Fruit fly (Drosophila melanogaster) whole organism, embryonic: ENCODE results near the gene CCDC53.
A peak's percentile ranks its signal among the peaks of the same experiment; 100 is the strongest.

Source experiments
- Abd-B ChIP-seq: fragments of 200-800 bp; sonication (Bioruptor generic); optimal IDR thresholded peaks from 2 replicates; lab custom pipeline; 2018; ENCODE audit warnings: missing biosample characterization, mild to moderate bottlenecking, missing genetic modification characterization, moderate library complexity
- Aef1 ChIP-seq: fragments of 200-800 bp; sonication (Bioruptor generic); IDR thresholded peaks from 3 replicates; pipeline ENCODE4 v1.3.6; 2022; ENCODE audit warnings: missing biosample characterization, missing genetic modification characterization
- CG11398 ChIP-seq: fragments of 200-800 bp; sonication (Bioruptor generic); optimal IDR thresholded peaks from 2 replicates; lab custom pipeline; 2016; ENCODE audit warnings: missing biosample characterization, missing genetic modification characterization
- CG12219 ChIP-seq: fragments of 200-800 bp; sonication (Bioruptor generic); optimal IDR thresholded peaks from 3 replicates; lab custom pipeline; 2018; ENCODE audit warnings: missing biosample characterization, mild to moderate bottlenecking, missing genetic modification characterization
- CG14050 ChIP-seq: fragments of 200-800 bp; sonication (Bioruptor generic); IDR thresholded peaks from 3 replicates; pipeline ENCODE4 v1.3.6; 2022; ENCODE audit warnings: missing biosample characterization, missing genetic modification characterization
- CG14965 ChIP-seq: fragments of 200-800 bp; sonication (Bioruptor generic); optimal IDR thresholded peaks from 2 replicates; lab custom pipeline; 2016; ENCODE audit warnings: missing biosample characterization, missing genetic modification characterization, borderline replicate concordance
- CG17568 ChIP-seq: fragments of 200-800 bp; sonication (Bioruptor generic); optimal IDR thresholded peaks from 2 replicates; lab custom pipeline; 2018; ENCODE audit warnings: missing biosample characterization, mild to moderate bottlenecking, missing genetic modification characterization, moderate library complexity
- CG2875 ChIP-seq: fragments of 200-800 bp; sonication (Bioruptor generic); optimal IDR thresholded peaks from 2 replicates; lab custom pipeline; 2017; ENCODE audit warnings: missing biosample characterization, mild to moderate bottlenecking, missing genetic modification characterization, missing genetic modification reagents
- CG3065 ChIP-seq: fragments of 200-800 bp; sonication (Bioruptor generic); optimal IDR thresholded peaks from 2 replicates; lab custom pipeline; 2016; ENCODE audit warnings: missing biosample characterization, missing genetic modification characterization
- CG32767 ChIP-seq: fragments of 200-800 bp; sonication (Bioruptor generic); IDR thresholded peaks from 2 replicates; pipeline ENCODE4 v1.3.6; 2022; ENCODE audit warnings: missing biosample characterization, missing genetic modification characterization
- CG34224 ChIP-seq: fragments of 200-800 bp; sonication (Bioruptor generic); IDR thresholded peaks from 3 replicates; pipeline ENCODE4 v1.3.6; 2022; ENCODE audit warnings: missing biosample characterization, missing genetic modification characterization; ENCODE audit not compliant: partially characterized antibody
- CG34376 ChIP-seq: fragments of 200-800 bp; sonication (Bioruptor generic); optimal IDR thresholded peaks from 2 replicates; lab custom pipeline; 2018; ENCODE audit warnings: missing biosample characterization, mild to moderate bottlenecking, missing genetic modification characterization
- CG3726 ChIP-seq: fragments of 200-800 bp; sonication (Bioruptor generic); IDR thresholded peaks from 3 replicates; pipeline ENCODE4, ENCODE4 v1.3.6; 2022; ENCODE audit warnings: missing biosample characterization, missing genetic modification characterization
- CG3995 ChIP-seq: fragments of 200-800 bp; sonication (Bioruptor generic); optimal IDR thresholded peaks from 3 replicates; lab custom pipeline; 2016; ENCODE audit warnings: missing biosample characterization, missing genetic modification characterization
- CG9215 ChIP-seq: fragments of 200-800 bp; sonication (Bioruptor generic); IDR thresholded peaks from 2 replicates; pipeline ENCODE4 v1.3.6; 2022; ENCODE audit warnings: missing biosample characterization, missing genetic modification characterization
- CG9609 ChIP-seq: fragments of 200-800 bp; sonication (Bioruptor generic); optimal IDR thresholded peaks from 3 replicates; lab custom pipeline; 2016; ENCODE audit warnings: missing biosample characterization, missing genetic modification characterization
- Camta ChIP-seq: fragments of 200-800 bp; sonication (Bioruptor generic); optimal IDR thresholded peaks from 2 replicates; lab custom pipeline; 2016; ENCODE audit warnings: missing biosample characterization, missing genetic modification characterization
- Chrac-16 ChIP-seq: fragments of 200-800 bp; sonication (Bioruptor generic); optimal IDR thresholded peaks from 3 replicates; lab custom pipeline; 2016; ENCODE audit warnings: missing biosample characterization, missing genetic modification characterization
- CkIIα-i1 ChIP-seq: fragments of 200-800 bp; sonication (Bioruptor generic); IDR thresholded peaks from 2 replicates; pipeline ENCODE4 v1.3.6; 2022; ENCODE audit warnings: missing biosample characterization, missing genetic modification characterization
- CrebB ChIP-seq: fragments of 200-800 bp; sonication (Bioruptor generic); optimal IDR thresholded peaks from 3 replicates; lab custom pipeline; 2018; ENCODE audit warnings: missing biosample characterization, mild to moderate bottlenecking, missing genetic modification characterization
- Dbx ChIP-seq: fragments of 200-800 bp; sonication (Bioruptor generic); IDR thresholded peaks from 3 replicates; pipeline ENCODE4 v1.3.6; 2022; ENCODE audit warnings: missing biosample characterization, missing genetic modification characterization
- Dref ChIP-seq: fragments of 200-800 bp; sonication (Bioruptor generic); IDR thresholded peaks from 2 replicates; pipeline ENCODE4 v1.3.6; 2022; ENCODE audit warnings: missing biosample characterization, missing genetic modification characterization
- Ets65A ChIP-seq: fragments of 200-800 bp; sonication (Bioruptor generic); peaks from one replicate; lab custom pipeline; 2016; ENCODE audit warnings: missing biosample characterization, missing genetic modification characterization
- HmgZ ChIP-seq: fragments of 200-800 bp; sonication (Bioruptor generic); optimal IDR thresholded peaks from 2 replicates; lab custom pipeline; 2018; ENCODE audit warnings: missing biosample characterization, mild to moderate bottlenecking, missing genetic modification characterization
- Hmx ChIP-seq: fragments of 200-800 bp; sonication (Bioruptor generic); optimal IDR thresholded peaks from 2 replicates; lab custom pipeline; 2016; ENCODE audit warnings: missing biosample characterization, missing genetic modification characterization
- MBD-R2 ChIP-seq: fragments of 200-800 bp; sonication (Bioruptor generic); IDR thresholded peaks from 2 replicates; pipeline ENCODE4 v1.3.6; 2022; ENCODE audit warnings: missing biosample characterization, missing genetic modification characterization
- Mrtf ChIP-seq: fragments of 200-800 bp; sonication (Bioruptor generic); IDR thresholded peaks from 3 replicates; pipeline ENCODE4 v1.3.6; 2022; ENCODE audit warnings: missing biosample characterization, missing genetic modification characterization
- Nf-YA ChIP-seq: fragments of 200-800 bp; sonication (Bioruptor generic); IDR thresholded peaks from 2 replicates; pipeline ENCODE4 v1.3.6; 2022; ENCODE audit warnings: missing biosample characterization, missing genetic modification characterization
- Ptx1 ChIP-seq: fragments of 200-800 bp; sonication (Bioruptor generic); IDR thresholded peaks from 2 replicates; pipeline ENCODE4 v1.3.6; 2022; ENCODE audit warnings: missing biosample characterization, missing genetic modification characterization
- Ravus ChIP-seq: fragments of 200-800 bp; sonication (Bioruptor generic); IDR thresholded peaks from 2 replicates; pipeline ENCODE4 v1.3.6; 2022; ENCODE audit warnings: missing biosample characterization, missing genetic modification characterization
- aop ChIP-seq: fragments of 200-800 bp; sonication (Bioruptor generic); IDR thresholded peaks from 2 replicates; pipeline ENCODE4 v1.3.6; 2022; ENCODE audit warnings: missing biosample characterization, missing genetic modification characterization
- ara ChIP-seq: fragments of 200-800 bp; sonication (Bioruptor generic); IDR thresholded peaks from 2 replicates; pipeline ENCODE4 v1.3.6; 2022; ENCODE audit warnings: missing biosample characterization, missing genetic modification characterization
- ase ChIP-seq: fragments of 200-800 bp; sonication (Bioruptor generic); IDR thresholded peaks from 3 replicates; pipeline ENCODE4 v1.3.6; 2022; ENCODE audit warnings: missing biosample characterization, missing genetic modification characterization
- br ChIP-seq: fragments of >200 bp; optimal IDR thresholded peaks from 2 replicates; lab custom pipeline; 2017
- bsh ChIP-seq, 2 experiments: fragments of 200-800 bp; sonication (Bioruptor generic); optimal IDR thresholded peaks; 2 replicates each; lab custom pipeline; 2017 to 2018; ENCODE audit warnings: mild to moderate bottlenecking in 2 of 2, missing biosample characterization in 2 of 2, missing genetic modification characterization in 2 of 2, moderate library complexity in 1 of 2
- btn ChIP-seq: fragments of 200-800 bp; sonication (Bioruptor generic); optimal IDR thresholded peaks from 2 replicates; lab custom pipeline; 2016; ENCODE audit warnings: missing biosample characterization, missing genetic modification characterization
- cad ChIP-seq: fragments of >200 bp; optimal IDR thresholded peaks from 2 replicates; lab custom pipeline; 2017; ENCODE audit warnings: missing biosample characterization, missing genetic modification characterization
- cas ChIP-seq: fragments of 200-800 bp; sonication (Bioruptor generic); IDR thresholded peaks from 2 replicates; pipeline ENCODE4 v1.3.6; 2022; ENCODE audit warnings: missing biosample characterization, missing genetic modification characterization
- chm ChIP-seq: fragments of 200-800 bp; sonication (Bioruptor generic); IDR thresholded peaks from 2 replicates; pipeline ENCODE4 v1.3.6; 2022; ENCODE audit warnings: missing biosample characterization, missing genetic modification characterization
- crol ChIP-seq: fragments of 200-800 bp; sonication (Bioruptor generic); IDR thresholded peaks from 2 replicates; pipeline ENCODE4 v1.3.6; 2022; ENCODE audit warnings: missing biosample characterization, missing genetic modification characterization
- dati ChIP-seq: fragments of 200-800 bp; sonication (Bioruptor generic); IDR thresholded peaks from 2 replicates; pipeline ENCODE4 v1.3.6; 2022; ENCODE audit warnings: missing biosample characterization, missing genetic modification characterization
- fu2 ChIP-seq: fragments of 200-800 bp; sonication (Bioruptor generic); optimal IDR thresholded peaks from 2 replicates; lab custom pipeline; 2016; ENCODE audit warnings: missing biosample characterization, missing genetic modification characterization
- gsb ChIP-seq: fragments of 200-800 bp; sonication (Bioruptor generic); IDR thresholded peaks from 2 replicates; pipeline ENCODE4 v1.3.6; 2022; ENCODE audit warnings: missing biosample characterization, missing genetic modification characterization
- hth ChIP-seq: fragments of >200 bp; optimal IDR thresholded peaks from 2 replicates; lab custom pipeline; 2017; ENCODE audit warnings: inconsistent platforms
- lov ChIP-seq, 2 experiments: fragments of 200-800 bp in 1 of 2; fragments of >200 bp in 1 of 2; sonication (Bioruptor generic) in 1 of 2; IDR thresholded peaks in 1 of 2; optimal IDR thresholded peaks in 1 of 2; 2 replicates in 1 of 2; 3 replicates in 1 of 2; pipeline versions ENCODE4 v1.3.6 to Lab custom; 2017 to 2022; ENCODE audit warnings: missing biosample characterization in 1 of 2, missing genetic modification characterization in 1 of 2
- mam ChIP-seq: fragments of 200-800 bp; sonication (Bioruptor generic); optimal IDR thresholded peaks from 3 replicates; lab custom pipeline; 2016; ENCODE audit warnings: missing biosample characterization, missing genetic modification characterization
- otp ChIP-seq: fragments of 200-800 bp; sonication (Bioruptor generic); IDR thresholded peaks from 3 replicates; pipeline ENCODE4, ENCODE4 v1.3.6; 2022; ENCODE audit warnings: missing biosample characterization, missing genetic modification characterization
- row ChIP-seq: fragments of 200-800 bp; sonication (Bioruptor generic); IDR thresholded peaks from 3 replicates; pipeline ENCODE4 v1.3.6; 2022; ENCODE audit warnings: missing biosample characterization, missing genetic modification characterization
- ssp ChIP-seq: fragments of 200-800 bp; sonication (Bioruptor generic); IDR thresholded peaks from 2 replicates; pipeline ENCODE4 v1.3.6; 2022; ENCODE audit warnings: missing biosample characterization, missing genetic modification characterization

The CCDC53 gene

DNA sequence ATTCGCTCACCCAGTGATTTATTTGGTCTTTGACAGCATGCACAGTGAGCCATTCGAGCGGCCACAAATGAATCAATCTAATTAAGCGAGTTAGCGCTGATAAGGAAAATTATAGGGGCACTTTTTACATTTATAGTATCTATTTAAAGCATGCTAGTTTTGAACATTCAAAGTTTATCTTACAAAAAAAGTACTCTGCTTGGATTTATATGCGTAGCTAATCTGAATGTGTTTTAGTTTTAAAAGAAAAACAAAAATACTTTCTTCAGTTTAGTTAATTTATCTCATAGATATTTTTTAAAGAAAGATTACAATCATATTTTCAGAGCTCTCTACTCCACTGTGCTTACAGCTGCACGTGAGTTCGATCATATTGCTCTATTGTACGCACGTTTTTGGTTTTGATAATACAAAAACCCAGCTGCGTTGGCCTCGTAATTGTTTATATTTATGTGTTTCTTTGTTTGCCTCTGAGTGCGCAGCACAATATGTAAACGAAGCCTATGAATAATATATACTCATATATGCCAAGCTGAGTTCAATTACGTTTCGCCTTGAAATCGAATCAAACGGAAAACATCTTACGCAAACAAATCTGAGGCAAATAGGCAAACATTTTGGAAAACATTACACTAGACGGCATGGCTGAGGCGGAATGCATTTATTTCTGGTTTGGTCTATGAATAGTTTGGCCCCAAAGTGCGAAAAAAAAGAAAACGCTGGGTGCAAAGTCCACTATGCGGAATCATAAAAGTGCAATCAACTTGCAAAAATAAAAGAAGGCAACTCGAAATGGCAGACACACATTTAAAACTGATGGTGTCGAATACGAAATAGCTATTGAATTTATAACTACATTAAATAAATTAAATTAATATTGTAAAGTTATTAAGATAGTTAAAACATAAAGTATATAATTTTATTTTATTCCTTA, 38.9 kb upstream of the CCDC53 start (continued):
- no peak; the same call in 2 of the 3 replicates for TF ChIP-seq CG34224 (GFP tag; lab: Robert Waterston, UW)
- TF ChIP-seq CG12219, result peak; percentile 72
- peak; percentile 88 for TF ChIP-seq row
- TF ChIP-seq CG32767 (GFP tag; lab: Robert Waterston, UW), result peak; percentile 84
- TF ChIP-seq gsb, result peak; percentile 82
- TF ChIP-seq Aef1 (GFP tag; lab: Robert Waterston, UW), result peak; percentile 79; the same call in 2 of the 3 replicates
- peak; percentile 69 for TF ChIP-seq CG14050 (GFP tag; lab: Robert Waterston, UW)
- no peak for TF ChIP-seq lov (optimal IDR thresholded peaks at IDR 0.05; lab: Kevin White, UChicago)
- TF ChIP-seq lov (GFP tag; IDR thresholded peaks at IDR 0.05; lab: Robert Waterston, UW), result 0 out of 3 replicates have a peak, but pooled peaks have one; percentile 59
- TF ChIP-seq Nf-YA (GFP tag; lab: Robert Waterston, UW), result peak; percentile 62
- TF ChIP-seq CG9215 (GFP tag; lab: Robert Waterston, UW), result peak; percentile 81
- peak; percentile 82 for TF ChIP-seq HmgZ
- TF ChIP-seq CG11398 (GFP tag; lab: Kevin White, UChicago), result peak; percentile 46
- peak; percentile 82 for TF ChIP-seq Camta (GFP tag; lab: Kevin White, UChicago)
- TF ChIP-seq Hmx, result peak; percentile 62
- peak; percentile 84 for TF ChIP-seq CG34376
- peak; percentile 95 for TF ChIP-seq Ets65A (GFP tag; lab: Kevin White, UChicago)
- TF ChIP-seq ase, result peak; percentile 69; the same call in 2 of the 3 replicates
- TF ChIP-seq Chrac-16 (GFP tag; lab: Kevin White, UChicago), result peak; percentile 82
- TF ChIP-seq crol (GFP tag; lab: Robert Waterston, UW), result no peak
- TF ChIP-seq Ravus, result peak; percentile 65
- TF ChIP-seq bsh (GFP tag; optimal IDR thresholded peaks at IDR 0.05; lab: Kevin White, UChicago), result peak; percentile 82 to 84
- peak; percentile 56 for TF ChIP-seq CG3065 (GFP tag; lab: Kevin White, UChicago)
- peak; percentile 78; the same call in 1 of the 2 replicates for TF ChIP-seq chm (GFP tag; lab: Robert Waterston, UW)
- TF ChIP-seq cas (GFP tag; lab: Robert Waterston, UW), result 0 out of 2 replicates have a peak, but pooled peaks have one; percentile 27
- TF ChIP-seq CG3726 (GFP tag; lab: Robert Waterston, UW), result peak; percentile 68; the same call in 1 of the 3 replicates
- TF ChIP-seq CG14965, result no peak
- TF ChIP-seq Abd-B (GFP tag; lab: Kevin White, UChicago), result peak; percentile 90
- TF ChIP-seq otp (GFP tag; lab: Robert Waterston, UW), result peak; percentile 74; the same call in 2 of the 3 replicates
- peak; percentile 17 for TF ChIP-seq CrebB (tag; lab: Kevin White, UChicago)
- peak; percentile 73 for TF ChIP-seq fu2
- peak; percentile 30 for TF ChIP-seq CG3995 (GFP tag; lab: Kevin White, UChicago)
- peak; percentile 91 for TF ChIP-seq Ptx1
- peak; percentile 76 for TF ChIP-seq Dbx (GFP tag; lab: Robert Waterston, UW)
- peak; percentile 78 for TF ChIP-seq CG2875 (GFP tag; lab: Kevin White, UChicago)
- peak; percentile 50 for TF ChIP-seq btn (GFP tag; lab: Kevin White, UChicago)
- peak; percentile 73 for TF ChIP-seq ssp (GFP tag; lab: Robert Waterston, UW)
- peak; percentile 74 for TF ChIP-seq mam (GFP tag; lab: Kevin White, UChicago)
- peak; percentile 79 for TF ChIP-seq Mrtf (GFP tag; lab: Robert Waterston, UW)
- no peak for TF ChIP-seq Dref (GFP tag; lab: Robert Waterston, UW)
- no peak for TF ChIP-seq cad (GFP tag; lab: Kevin White, UChicago)
- peak; percentile 79 for TF ChIP-seq CG17568 (GFP tag; lab: Kevin White, UChicago)
- peak; percentile 40; the same call in 1 of the 2 replicates for TF ChIP-seq MBD-R2 (GFP tag; lab: Robert Waterston, UW)
- no peak for TF ChIP-seq br
- TF ChIP-seq aop (GFP tag; lab: Robert Waterston, UW), result no peak
- peak; percentile 45; the same call in 1 of the 2 replicates for TF ChIP-seq dati (GFP tag; lab: Robert Waterston, UW)
- no peak for TF ChIP-seq hth (lab: Kevin White, UChicago)
- peak; percentile 68; the same call in 1 of the 2 replicates for TF ChIP-seq ara (GFP tag; lab: Robert Waterston, UW)
- peak; percentile 71 for TF ChIP-seq CG9609 (GFP tag; lab: Kevin White, UChicago)
- TF ChIP-seq CkIIα-i1 (GFP tag; lab: Robert Waterston, UW), result 0 out of 2 replicates have a peak, but pooled peaks have one; percentile 9
